Worm (Caenorhabditis elegans) whole organism, L4/young adult: Measurements from ENCODE around the gene Y47D3B.12.

Experiments
- dao-5 ChIP-seq: sonication (generic microtip); optimal IDR thresholded peaks from 2 replicates; lab custom pipeline; 2016; ENCODE audit warnings: missing genotype, missing genetic modification characterization, moderate library complexity, missing compliant biosample characterization
- him-1 ChIP-seq: sonication (generic microtip); optimal IDR thresholded peaks from 2 replicates; lab custom pipeline; 2016; ENCODE audit warnings: missing genotype, missing genetic modification reagents, missing genetic modification characterization, missing compliant biosample characterization

ce11 chrIII:11359422-11359821 is 43.4 kb upstream of the Y47D3B.12 start:
- TF ChIP-seq him-1 (tag; lab: Kevin White, UChicago) (no peak), dao-5 (tag; lab: Kevin White, UChicago) (no peak)
